Fruit fly (Drosophila melanogaster) S2 (cell line): ENCODE data around the gene gwl.

Source experiments
- CG8478 ChIP-seq: fragments of >200 bp; optimal IDR thresholded peaks from 2 replicates; lab custom pipeline; 2018
- CTCF ChIP-seq, 2 experiments: fragments of >200 bp; optimal IDR thresholded peaks; 2 replicates each; lab custom pipeline; 2018

- TF ChIP-seq CG8478 (lab: Kevin White, UChicago) (no peak), CTCF (optimal IDR thresholded peaks at IDR 0.05; lab: Kevin White, UChicago) (no peak)
Observed at dm6 chr3R:18741027-18741843, 4.9 kb upstream of the gwl start.
